Fruit fly (Drosophila melanogaster): Measurements from ENCODE around the gene CG8945.

CG8945 gene

DNA sequence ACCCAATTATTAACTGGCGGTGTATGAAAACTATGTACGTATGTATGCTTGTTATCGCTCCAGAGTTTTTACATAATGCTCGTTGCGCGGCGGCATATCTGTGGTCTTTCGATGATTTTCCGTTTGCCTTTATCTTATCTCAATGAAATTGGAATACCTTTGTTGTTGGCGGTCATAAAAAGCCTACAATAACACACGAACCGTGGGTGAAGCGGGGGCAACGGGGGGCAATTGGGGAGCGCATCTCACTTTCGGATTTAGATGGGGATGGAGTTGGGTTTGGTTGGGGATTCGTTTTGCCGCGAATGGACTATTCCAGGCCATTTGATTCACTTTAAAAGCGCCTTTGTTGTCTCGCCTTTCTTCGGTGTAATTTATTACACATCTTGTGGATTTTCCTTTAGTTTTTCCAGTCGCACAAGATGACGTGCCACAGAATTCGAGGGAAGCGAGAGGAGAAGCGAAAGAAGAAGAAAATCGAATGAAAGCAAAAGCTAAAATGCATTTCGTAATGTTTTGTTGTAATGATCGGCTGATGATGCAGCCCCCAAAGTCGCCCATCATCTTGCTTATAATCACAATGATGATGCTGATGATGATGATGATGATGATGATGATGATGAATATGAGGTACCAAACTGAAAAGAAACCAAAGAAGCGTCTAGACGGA is 35.1 kb upstream of the CG8945 start:
- no peak for TF ChIP-seq CG11617 (GFP tag; optimal IDR thresholded peaks at IDR 0.05)
- TF ChIP-seq cic (GFP tag; optimal IDR thresholded peaks at IDR 0.05), result no peak
- no peak for TF ChIP-seq kay (GFP tag; ENCODE audit: borderline replicate concordance)

DNA sequence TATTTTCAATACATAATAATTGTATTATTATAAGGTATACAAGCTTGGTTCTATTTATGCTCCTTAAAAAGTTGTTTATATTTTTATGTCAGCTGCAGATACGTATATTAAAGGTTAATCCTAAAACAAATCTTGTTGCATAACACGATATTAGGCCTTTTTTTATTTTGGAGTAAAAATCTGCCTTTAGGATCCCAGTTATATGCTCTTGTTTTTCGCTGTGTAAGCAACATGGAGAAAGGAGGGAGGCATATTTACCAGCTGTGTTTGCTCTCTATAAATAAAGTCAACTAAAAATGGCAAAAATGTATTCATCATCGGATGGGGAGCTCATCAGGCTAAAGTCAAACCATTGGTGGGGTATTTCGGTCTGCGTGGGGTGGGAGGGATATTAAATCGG is 34.1 kb upstream of the CG8945 start:
- TF ChIP-seq pad (GFP tag; optimal IDR thresholded peaks at IDR 0.05), result peak; percentile 28
- peak; percentile 11 for TF ChIP-seq CG14711 (tag; optimal IDR thresholded peaks at IDR 0.05)
- TF ChIP-seq CG1620 (GFP tag; optimal IDR thresholded peaks at IDR 0.05), result no peak

DNA sequence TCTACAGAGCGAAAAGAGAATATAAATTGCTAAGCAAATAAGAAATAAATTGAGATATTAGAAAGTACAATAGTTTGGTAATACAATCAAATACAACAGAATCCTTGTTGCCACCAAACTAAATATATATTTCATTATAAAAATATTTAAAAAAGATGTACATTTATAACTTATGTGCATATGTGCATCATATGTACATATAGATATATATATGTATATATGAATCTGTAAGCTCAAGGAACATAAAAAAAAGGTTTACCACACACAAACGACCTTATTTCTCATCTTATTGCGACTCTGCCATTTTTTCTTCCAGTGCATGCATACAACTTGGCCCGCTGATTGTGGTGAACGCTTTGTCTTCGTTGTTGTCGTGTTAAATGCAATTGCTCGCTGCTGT is 25.8 kb upstream of the CG8945 start:
- peak; percentile 50 for TF ChIP-seq bab1 (GFP tag; optimal IDR thresholded peaks at IDR 0.05)
- TF ChIP-seq cic (GFP tag; optimal IDR thresholded peaks at IDR 0.05), result no peak
- TF ChIP-seq ovo (GFP tag; optimal IDR thresholded peaks at IDR 0.05), result no peak
- no peak for TF ChIP-seq kay (GFP tag; ENCODE audit: borderline replicate concordance)
- peak; percentile 21 for TF ChIP-seq tj (GFP tag; optimal IDR thresholded peaks at IDR 0.05)
- TF ChIP-seq Mnt (GFP tag; optimal IDR thresholded peaks at IDR 0.05), result no peak
- no peak for TF ChIP-seq Crg-1 (GFP tag; optimal IDR thresholded peaks at IDR 0.05)
- no peak for TF ChIP-seq Clk (GFP tag; optimal IDR thresholded peaks at IDR 0.05)
- TF ChIP-seq CG7101 (tag; optimal IDR thresholded peaks at IDR 0.05), result peak; percentile 48
- no peak for TF ChIP-seq Hr96 (GFP tag; optimal IDR thresholded peaks at IDR 0.05)
- TF ChIP-seq CG11617 (GFP tag; optimal IDR thresholded peaks at IDR 0.05), result peak; percentile 62
- no peak for TF ChIP-seq pad (GFP tag; optimal IDR thresholded peaks at IDR 0.05)
- no peak for TF ChIP-seq CG5204 (GFP tag; optimal IDR thresholded peaks at IDR 0.05)
- peak; percentile 15 for TF ChIP-seq CG33017 (tag; optimal IDR thresholded peaks at IDR 0.05)
- TF ChIP-seq CG7045 (GFP tag; optimal IDR thresholded peaks at IDR 0.05), result no peak
- TF ChIP-seq CG14711 (tag; optimal IDR thresholded peaks at IDR 0.05), result peak; percentile 39
- TF ChIP-seq CG1620 (GFP tag; optimal IDR thresholded peaks at IDR 0.05), result no peak
- no peak for TF ChIP-seq cnc (optimal IDR thresholded peaks at IDR 0.05)
- TF ChIP-seq CG12768 (GFP tag; optimal IDR thresholded peaks at IDR 0.05), result no peak
- no peak for TF ChIP-seq toe (GFP tag; optimal IDR thresholded peaks at IDR 0.05)

DNA sequence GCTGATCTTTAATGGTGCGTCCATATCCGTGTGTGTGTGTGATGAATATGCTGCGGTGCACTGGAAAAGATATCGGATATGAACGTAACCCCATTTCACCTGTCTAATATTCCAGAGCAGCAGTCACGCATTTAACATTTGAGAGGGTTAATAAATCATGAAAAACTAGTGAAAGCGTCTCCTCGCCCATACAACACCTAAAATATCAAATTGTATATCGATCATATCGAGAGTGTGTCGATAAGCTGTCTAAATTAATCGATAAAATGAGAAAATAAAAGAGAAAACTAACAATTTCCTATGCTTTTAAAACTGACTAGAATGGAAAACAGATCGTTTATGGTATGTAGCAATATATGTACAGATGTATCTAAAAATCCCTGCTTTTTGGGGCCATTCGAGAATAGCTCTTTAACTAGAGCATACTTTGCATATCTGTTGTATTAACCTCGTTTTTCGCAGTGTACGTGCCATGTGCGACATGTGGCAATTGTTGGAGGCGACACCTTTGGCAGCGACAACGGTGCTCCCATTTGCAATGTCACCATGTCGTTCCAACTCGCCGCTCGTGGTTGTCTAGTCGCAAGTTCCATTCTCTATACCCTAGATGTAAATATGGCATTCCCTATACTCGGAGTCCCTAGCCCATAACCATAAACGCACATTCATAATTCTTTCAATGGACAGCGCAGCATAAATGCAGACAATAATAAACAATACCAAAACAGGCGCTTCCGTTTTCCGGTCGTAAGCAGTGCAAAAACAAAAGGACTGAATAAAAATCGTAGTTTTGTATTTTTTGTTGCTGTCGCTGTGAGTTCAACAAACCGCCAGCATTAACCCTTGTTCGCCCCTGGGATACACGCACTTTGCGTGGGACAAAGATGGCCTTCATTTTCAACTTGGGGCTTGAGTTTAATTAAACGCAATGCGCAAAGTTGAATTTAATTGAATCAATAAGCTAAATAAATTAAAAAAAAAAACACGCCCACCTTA is 24.8 kb upstream of the CG8945 start:
- no peak for TF ChIP-seq pad (GFP tag; optimal IDR thresholded peaks at IDR 0.05)
- peak; percentile 7 for TF ChIP-seq kay (GFP tag; ENCODE audit: borderline replicate concordance)

DNA sequence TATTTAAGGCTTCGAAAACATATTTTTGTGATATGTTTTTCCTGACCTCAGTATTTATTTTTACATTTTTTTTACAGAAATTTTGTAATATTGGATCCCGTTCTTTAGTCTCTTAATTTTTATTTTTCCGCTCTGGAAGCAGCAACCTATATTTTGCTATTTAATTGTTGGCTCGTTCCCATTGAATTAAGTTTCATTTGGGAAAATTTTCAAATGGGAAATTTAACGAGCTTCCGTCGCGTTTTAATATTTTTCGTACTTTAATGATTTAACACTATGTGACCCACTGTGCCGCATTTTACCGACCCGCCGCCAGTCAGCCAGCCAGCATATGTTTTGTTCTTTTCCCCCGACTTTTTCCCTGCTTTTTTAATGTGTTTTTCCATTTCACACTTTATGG is 23.8 kb upstream of the CG8945 start:
- TF ChIP-seq CG1620 (GFP tag; optimal IDR thresholded peaks at IDR 0.05) (no peak), pad (GFP tag; optimal IDR thresholded peaks at IDR 0.05) (no peak), tj (GFP tag; optimal IDR thresholded peaks at IDR 0.05) (no peak), CG14711 (tag; optimal IDR thresholded peaks at IDR 0.05) (no peak), CG5204 (GFP tag; optimal IDR thresholded peaks at IDR 0.05) (no peak), CG33017 (tag; optimal IDR thresholded peaks at IDR 0.05) (no peak), Hr96 (GFP tag; optimal IDR thresholded peaks at IDR 0.05) (no peak), CG7101 (tag; optimal IDR thresholded peaks at IDR 0.05) (no peak), Mnt (GFP tag; optimal IDR thresholded peaks at IDR 0.05) (no peak), CG12768 (GFP tag; optimal IDR thresholded peaks at IDR 0.05) (no peak), toe (GFP tag; optimal IDR thresholded peaks at IDR 0.05) (no peak), CG11617 (GFP tag; optimal IDR thresholded peaks at IDR 0.05) (no peak), Crg-1 (GFP tag; optimal IDR thresholded peaks at IDR 0.05) (no peak), cic (GFP tag; optimal IDR thresholded peaks at IDR 0.05) (no peak), kay (GFP tag; ENCODE audit: borderline replicate concordance) (no peak), bab1 (GFP tag; optimal IDR thresholded peaks at IDR 0.05) (no peak), Clk (GFP tag; optimal IDR thresholded peaks at IDR 0.05) (no peak), CG7045 (GFP tag; optimal IDR thresholded peaks at IDR 0.05) (no peak), ovo (GFP tag; optimal IDR thresholded peaks at IDR 0.05) (no peak)

DNA sequence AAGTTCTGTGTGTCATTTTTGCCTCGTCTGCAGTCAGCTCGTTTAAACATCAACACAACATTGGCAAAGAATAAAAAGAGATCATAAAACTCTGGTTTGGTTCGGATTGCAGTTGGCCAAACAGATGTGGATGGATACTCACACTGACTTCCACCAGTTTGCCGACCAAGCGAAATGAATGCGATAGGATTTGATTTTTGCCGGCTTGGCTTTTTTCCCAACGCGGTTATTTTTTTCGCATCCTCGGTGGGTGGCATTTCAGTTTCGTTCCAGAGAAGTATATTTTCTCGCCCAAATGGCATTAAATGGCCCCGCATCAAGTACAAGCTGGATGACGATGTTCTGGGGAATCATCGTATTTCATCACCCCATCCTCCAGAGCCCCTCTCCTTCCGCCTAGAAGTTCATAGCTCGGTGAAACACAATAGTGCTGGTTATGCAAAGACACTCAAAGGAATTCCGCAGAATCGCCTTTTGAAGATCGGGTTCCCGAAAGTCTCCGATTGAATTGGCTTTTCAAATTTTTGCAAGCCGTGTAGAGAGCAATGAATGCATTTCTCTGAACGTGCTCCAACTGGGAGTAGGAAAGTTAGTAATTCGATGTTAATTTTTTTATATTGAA is 23.2 kb upstream of the CG8945 start:
- no peak for TF ChIP-seq cnc (optimal IDR thresholded peaks at IDR 0.05)
- TF ChIP-seq toe (GFP tag; optimal IDR thresholded peaks at IDR 0.05), result no peak
- no peak for TF ChIP-seq pad (GFP tag; optimal IDR thresholded peaks at IDR 0.05)
- no peak for TF ChIP-seq CG7045 (GFP tag; optimal IDR thresholded peaks at IDR 0.05)
- peak; percentile 96 for TF ChIP-seq tj (GFP tag; optimal IDR thresholded peaks at IDR 0.05)
- no peak for TF ChIP-seq CG12768 (GFP tag; optimal IDR thresholded peaks at IDR 0.05)

All from whole organism, adult.